Fruit fly (Drosophila melanogaster): Measurements from ENCODE around the gene Pak3.

Gene Pak3

dm6 chr3R:16453597-16453996 is at the start of gene Pak3 (continued):
- TF ChIP-seq Nf-YC (tag; optimal IDR thresholded peaks at IDR 0.05) = peak; percentile 12
- TF ChIP-seq gfzf (GFP tag; optimal IDR thresholded peaks at IDR 0.05) = peak; percentile 81
- TF ChIP-seq CG1603 (tag; optimal IDR thresholded peaks at IDR 0.05) = peak; percentile 54
- TF ChIP-seq NfI (GFP tag; optimal IDR thresholded peaks at IDR 0.05) = peak; percentile 3
- peak; percentile 19 for TF ChIP-seq Fer1 (GFP tag; optimal IDR thresholded peaks at IDR 0.05)
- TF ChIP-seq CG3847 (GFP tag; IDR thresholded peaks at IDR 0.05) = peak; percentile 39; the same call in 1 of the 2 replicates
- TF ChIP-seq Bgb (GFP tag; IDR thresholded peaks at IDR 0.05; ENCODE audit: partially characterized antibody) = peak; percentile 84
- TF ChIP-seq nom (GFP tag; optimal IDR thresholded peaks at IDR 0.05) = peak; percentile 2
- TF ChIP-seq Dbx (GFP tag; IDR thresholded peaks at IDR 0.05) = 0 out of 3 replicates have a peak, but pooled peaks have one; percentile 23
- peak; percentile 32; the same call in 1 of the 3 replicates for TF ChIP-seq ci (GFP tag; IDR thresholded peaks at IDR 0.05)
- peak; percentile 86 for TF ChIP-seq CG9797 (GFP tag; optimal IDR thresholded peaks at IDR 0.05)
- TF ChIP-seq CG17385 (GFP tag; optimal IDR thresholded peaks at IDR 0.05) = peak; percentile 6
- TF ChIP-seq CG4617 (GFP tag; optimal IDR thresholded peaks at IDR 0.05; ENCODE audit: borderline replicate concordance) = peak; percentile 84
- peak; percentile 63 for TF ChIP-seq CG16813 (GFP tag; IDR thresholded peaks at IDR 0.05; ENCODE audit: partially characterized antibody)
- TF ChIP-seq stwl (tag; optimal IDR thresholded peaks at IDR 0.05) = peak; percentile 77
- TF ChIP-seq sqz (GFP tag; optimal IDR thresholded peaks at IDR 0.05) = no peak
- peak; percentile 90 for TF ChIP-seq CG14710 (tag; optimal IDR thresholded peaks at IDR 0.05)
- TF ChIP-seq Jarid2 (GFP tag; optimal IDR thresholded peaks at IDR 0.05) = peak; percentile 87
- no peak for TF ChIP-seq wor (GFP tag; IDR thresholded peaks at IDR 0.05)
- no peak for TF ChIP-seq ham (GFP tag; IDR thresholded peaks at IDR 0.05)
- no peak for TF ChIP-seq mam (GFP tag; optimal IDR thresholded peaks at IDR 0.05)
- TF ChIP-seq Sry-β (GFP tag; optimal IDR thresholded peaks at IDR 0.05) = no peak
- no peak for TF ChIP-seq CG1647 (GFP tag; optimal IDR thresholded peaks at IDR 0.05)
- TF ChIP-seq Scr (GFP tag; IDR thresholded peaks at IDR 0.05; ENCODE audit: partially characterized antibody) = peak; percentile 68
- TF ChIP-seq Awh (GFP tag; IDR thresholded peaks at IDR 0.05) = 0 out of 2 replicates have a peak, but pooled peaks have one; percentile 10
- no peak for TF ChIP-seq Ssrp (tag; optimal IDR thresholded peaks at IDR 0.05)
- peak; percentile 79 for TF ChIP-seq Med (GFP tag)
- peak; percentile 67 for TF ChIP-seq inv (GFP tag; IDR thresholded peaks at IDR 0.05; ENCODE audit: partially characterized antibody)
- peak; percentile 47; the same call in 1 of the 3 replicates for TF ChIP-seq Doc3 (GFP tag; IDR thresholded peaks at IDR 0.05; ENCODE audit: partially characterized antibody)
- peak; percentile 79 for TF ChIP-seq unc-4 (GFP tag; IDR thresholded peaks at IDR 0.05; ENCODE audit: partially characterized antibody)
- TF ChIP-seq HLH4C (GFP tag; IDR thresholded peaks at IDR 0.05; ENCODE audit: partially characterized antibody) = peak; percentile 54
- TF ChIP-seq NC2β (GFP tag; optimal IDR thresholded peaks at IDR 0.05) = peak; percentile 22
- TF ChIP-seq Blimp-1 (GFP tag; optimal IDR thresholded peaks at IDR 0.05) = peak; percentile 18
- TF ChIP-seq CG5953 (GFP tag; IDR thresholded peaks at IDR 0.05) = 0 out of 2 replicates have a peak, but pooled peaks have one; percentile 26
- TF ChIP-seq CG7987 (GFP tag; optimal IDR thresholded peaks at IDR 0.05) = peak; percentile 15
- TF ChIP-seq Gsc (GFP tag; IDR thresholded peaks at IDR 0.05) = no peak
- peak in 1 of 3 experiments; percentile 7 for TF ChIP-seq Stat92E (GFP tag; optimal IDR thresholded peaks at IDR 0.05)
- no peak for TF ChIP-seq sd (tag; optimal IDR thresholded peaks at IDR 0.05)
- TF ChIP-seq CG8388 (GFP tag; optimal IDR thresholded peaks at IDR 0.05) = no peak
- peak; percentile 17; the same call in 2 of the 3 replicates for TF ChIP-seq hb (GFP tag; IDR thresholded peaks at IDR 0.05; ENCODE audit: partially characterized antibody)
- no peak for TF ChIP-seq maf-S (GFP tag; optimal IDR thresholded peaks at IDR 0.05)
- TF ChIP-seq vnd (GFP tag; IDR thresholded peaks at IDR 0.05; ENCODE audit: partially characterized antibody) = peak; percentile 63
- TF ChIP-seq zen2 (GFP tag; IDR thresholded peaks at IDR 0.05; ENCODE audit: partially characterized antibody) = peak; percentile 42; the same call in 1 of the 3 replicates
- TF ChIP-seq Dll (GFP tag; IDR thresholded peaks at IDR 0.05; ENCODE audit: partially characterized antibody) = peak; percentile 60; the same call in 3 of the 4 replicates
- TF ChIP-seq sens (GFP tag) = peak; percentile 81
- peak; percentile 24 for TF ChIP-seq CG8924 (tag; optimal IDR thresholded peaks at IDR 0.05)
- peak; percentile 37; the same call in 1 of the 3 replicates for TF ChIP-seq gce (GFP tag; IDR thresholded peaks at IDR 0.05)
- TF ChIP-seq CG30431 (GFP tag; optimal IDR thresholded peaks at IDR 0.05) = no peak
